Worm (Caenorhabditis elegans) whole organism, L2 larva: Measurements from ENCODE around the gene parn-2.

ENCODE experiments used
- C34F6.9 ChIP-seq: fragments of 150-350 bp; optimal IDR thresholded peaks from 2 replicates; lab custom pipeline; 2014; ENCODE audit warnings: missing biosample characterization, missing genetic modification characterization
- F13H6.1 ChIP-seq: sonication (generic microtip); optimal IDR thresholded peaks from 2 replicates; lab custom pipeline; 2016; ENCODE audit warnings: missing genetic modification characterization, missing compliant biosample characterization
- R02D3.7 ChIP-seq: fragments of 150-350 bp; optimal IDR thresholded peaks from 2 replicates; lab custom pipeline; 2014; ENCODE audit warnings: missing biosample characterization, missing genetic modification characterization
- Y55F3AM.14 ChIP-seq: fragments of 200-800 bp; sonication (Bioruptor generic); optimal IDR thresholded peaks from 2 replicates; lab custom pipeline; 2018; ENCODE audit warnings: mild to moderate bottlenecking, missing genetic modification characterization, missing compliant biosample characterization
- ZK546.5 ChIP-seq: sonication (generic microtip); optimal IDR thresholded peaks from 2 replicates; lab custom pipeline; 2017; ENCODE audit warnings: missing biosample characterization, missing genetic modification characterization
- alr-1 ChIP-seq: fragments of 150-350 bp; optimal IDR thresholded peaks from 2 replicates; lab custom pipeline; 2014; ENCODE audit warnings: missing biosample characterization, missing genetic modification characterization
- aly-2 ChIP-seq: fragments of 150-350 bp; optimal IDR thresholded peaks from 2 replicates; lab custom pipeline; 2014; ENCODE audit warnings: missing biosample characterization, missing genetic modification characterization
- ama-1 ChIP-seq: fragments of 150-350 bp; optimal IDR thresholded peaks from 2 replicates; lab custom pipeline; 2018; ENCODE audit warnings: inconsistent platforms
- blmp-1 ChIP-seq: sonication (generic microtip); optimal IDR thresholded peaks from 2 replicates; lab custom pipeline; 2017; ENCODE audit warnings: missing genetic modification characterization, mild to moderate bottlenecking, missing compliant biosample characterization, antibody characterized with exemption, moderate library complexity; ENCODE audit not compliant: insufficient read depth
- ceh-16 ChIP-seq: fragments of 150-350 bp; optimal IDR thresholded peaks from 2 replicates; lab custom pipeline; 2014; ENCODE audit warnings: missing biosample characterization, missing genetic modification characterization
- ceh-82 ChIP-seq: fragments of 150-350 bp; optimal IDR thresholded peaks from 2 replicates; lab custom pipeline; 2014; ENCODE audit warnings: missing biosample characterization, missing genetic modification characterization
- crh-2 ChIP-seq: sonication (generic microtip); optimal IDR thresholded peaks from 2 replicates; lab custom pipeline; 2017; ENCODE audit warnings: missing biosample characterization, missing genetic modification characterization
- dmd-4 ChIP-seq: sonication (generic microtip); optimal IDR thresholded peaks from 2 replicates; lab custom pipeline; 2017; ENCODE audit warnings: missing biosample characterization, missing genetic modification characterization
- egl-27 ChIP-seq: sonication (generic microtip); optimal IDR thresholded peaks from 3 replicates; lab custom pipeline; 2017; ENCODE audit warnings: missing biosample characterization, missing genetic modification reagents, missing genetic modification characterization
- elt-1 ChIP-seq: fragments of 150-350 bp; optimal IDR thresholded peaks from 2 replicates; lab custom pipeline; 2014; ENCODE audit warnings: missing biosample characterization, missing genetic modification characterization
- elt-3 ChIP-seq: sonication (generic microtip); optimal IDR thresholded peaks from 2 replicates; lab custom pipeline; 2017; ENCODE audit warnings: missing biosample characterization, missing genetic modification characterization
- fos-1 ChIP-seq: fragments of 150-350 bp; optimal IDR thresholded peaks from 2 replicates; lab custom pipeline; 2014; ENCODE audit warnings: missing biosample characterization, missing genetic modification characterization
- gmeb-1 ChIP-seq: fragments of 150-350 bp; optimal IDR thresholded peaks from 2 replicates; lab custom pipeline; 2014; ENCODE audit warnings: missing biosample characterization, missing genetic modification characterization
- lin-11 ChIP-seq: fragments of 150-350 bp; sonication (generic microtip); optimal IDR thresholded peaks from 2 replicates; lab custom pipeline; 2014; ENCODE audit warnings: missing biosample characterization, missing genetic modification characterization, inconsistent platforms, mixed read lengths
- lin-13 ChIP-seq: fragments of 150-350 bp; optimal IDR thresholded peaks from 2 replicates; lab custom pipeline; 2014; ENCODE audit warnings: missing biosample characterization, missing genetic modification reagents, missing genetic modification characterization
- lin-39 ChIP-seq: fragments of 150-350 bp; optimal IDR thresholded peaks from 2 replicates; lab custom pipeline; 2014; ENCODE audit warnings: missing biosample characterization, missing genetic modification reagents, missing genetic modification characterization
- lsy-2 ChIP-seq, 2 experiments: fragments of 150-350 bp in 1 of 2; sonication (generic microtip) in 1 of 2; optimal IDR thresholded peaks; 2 replicates each; lab custom pipeline; 2014 to 2017; ENCODE audit warnings: missing biosample characterization in 2 of 2, missing genetic modification characterization in 2 of 2
- mab-5 ChIP-seq: fragments of 150-350 bp; optimal IDR thresholded peaks from 2 replicates; lab custom pipeline; 2014; ENCODE audit warnings: missing biosample characterization, missing genetic modification characterization
- mbf-1 ChIP-seq: sonication (generic microtip); optimal IDR thresholded peaks from 2 replicates; lab custom pipeline; 2017; ENCODE audit warnings: missing biosample characterization, missing genetic modification characterization
- mdl-1 ChIP-seq, 2 experiments: fragments of 150-350 bp in 1 of 2; sonication (generic microtip) in 1 of 2; optimal IDR thresholded peaks; 2 replicates each; lab custom pipeline; 2017; ENCODE audit warnings: missing biosample characterization in 2 of 2, missing genetic modification characterization in 2 of 2
- nhr-10 ChIP-seq: sonication (generic microtip); optimal IDR thresholded peaks from 2 replicates; lab custom pipeline; 2017; ENCODE audit warnings: missing biosample characterization, missing genetic modification characterization
- nhr-11 ChIP-seq: fragments of 150-350 bp; optimal IDR thresholded peaks from 2 replicates; lab custom pipeline; 2014; ENCODE audit warnings: missing biosample characterization, missing genetic modification characterization
- nhr-12 ChIP-seq: fragments of 150-350 bp; optimal IDR thresholded peaks from 2 replicates; lab custom pipeline; 2014; ENCODE audit warnings: missing biosample characterization, missing genetic modification characterization
- nhr-129 ChIP-seq: fragments of 150-350 bp; optimal IDR thresholded peaks from 2 replicates; lab custom pipeline; 2014; ENCODE audit warnings: missing biosample characterization, missing genetic modification characterization
- nhr-21 ChIP-seq: fragments of 150-350 bp; optimal IDR thresholded peaks from 2 replicates; lab custom pipeline; 2014; ENCODE audit warnings: missing biosample characterization, missing genetic modification characterization
- nhr-23 ChIP-seq: fragments of 150-350 bp; optimal IDR thresholded peaks from 2 replicates; lab custom pipeline; 2014; ENCODE audit warnings: missing biosample characterization, missing genetic modification reagents, missing genetic modification characterization
- nhr-237 ChIP-seq: fragments of 150-350 bp; optimal IDR thresholded peaks from 2 replicates; lab custom pipeline; 2014; ENCODE audit warnings: missing biosample characterization, missing genetic modification characterization
- nhr-25 ChIP-seq: fragments of 150-350 bp; sonication (generic microtip); optimal IDR thresholded peaks from 3 replicates; lab custom pipeline; 2014; ENCODE audit warnings: missing biosample characterization, missing genetic modification characterization
- nhr-6 ChIP-seq: fragments of 150-350 bp; optimal IDR thresholded peaks from 2 replicates; lab custom pipeline; 2014; ENCODE audit warnings: missing biosample characterization, missing genetic modification characterization
- nhr-77 ChIP-seq: fragments of 150-350 bp; optimal IDR thresholded peaks from 2 replicates; lab custom pipeline; 2014; ENCODE audit warnings: missing biosample characterization, missing genetic modification characterization
- peb-1 ChIP-seq: fragments of 150-350 bp; optimal IDR thresholded peaks from 2 replicates; lab custom pipeline; 2014; ENCODE audit warnings: missing biosample characterization, missing genetic modification characterization
- sem-4 ChIP-seq: fragments of 150-350 bp; optimal IDR thresholded peaks from 2 replicates; lab custom pipeline; 2014; ENCODE audit warnings: missing biosample characterization, missing genetic modification reagents, missing genetic modification characterization
- skn-1 ChIP-seq: sonication (generic microtip); optimal IDR thresholded peaks from 2 replicates; lab custom pipeline; 2017; ENCODE audit warnings: missing biosample characterization, missing genetic modification characterization
- sma-3 ChIP-seq: sonication (generic microtip); optimal IDR thresholded peaks from 2 replicates; lab custom pipeline; 2016; ENCODE audit warnings: missing genetic modification reagents, missing genetic modification characterization, missing compliant biosample characterization
- sma-9 ChIP-seq, 2 experiments: fragments of 150-350 bp in 1 of 2; sonication (generic microtip) in 1 of 2; optimal IDR thresholded peaks; 2 replicates each; lab custom pipeline; 2014 to 2016; ENCODE audit warnings: missing genetic modification characterization in 2 of 2, mild to moderate bottlenecking in 1 of 2, missing biosample characterization in 1 of 2, missing compliant biosample characterization in 1 of 2, missing genetic modification reagents in 1 of 2, moderate library complexity in 1 of 2
- snpc-4 ChIP-seq: fragments of 150-350 bp; optimal IDR thresholded peaks from 2 replicates; lab custom pipeline; 2014; ENCODE audit warnings: missing biosample characterization, missing genetic modification characterization
- unc-39 ChIP-seq: fragments of 150-350 bp; optimal IDR thresholded peaks from 2 replicates; lab custom pipeline; 2014; ENCODE audit warnings: missing biosample characterization, missing genetic modification characterization
- unc-55 ChIP-seq: fragments of 150-350 bp; sonication (generic microtip); optimal IDR thresholded peaks from 3 replicates; lab custom pipeline; 2014; ENCODE audit warnings: missing biosample characterization, missing genetic modification reagents, missing genetic modification characterization
- unc-62 ChIP-seq: fragments of 150-350 bp; optimal IDR thresholded peaks from 2 replicates; lab custom pipeline; 2014; ENCODE audit warnings: missing biosample characterization, missing genetic modification reagents, missing genetic modification characterization
- zag-1 ChIP-seq: fragments of 150-350 bp; optimal IDR thresholded peaks from 2 replicates; lab custom pipeline; 2014; ENCODE audit warnings: missing biosample characterization, missing genetic modification characterization
- ztf-1 ChIP-seq: fragments of 200-800 bp; sonication (Bioruptor generic); conservative IDR thresholded peaks from 2 replicates; pipeline ENCODE4 v1.3.6; 2022; ENCODE audit warnings: missing genetic modification characterization, missing compliant biosample characterization
- ztf-11 ChIP-seq: sonication (generic microtip); optimal IDR thresholded peaks from 2 replicates; lab custom pipeline; 2017; ENCODE audit warnings: missing biosample characterization, missing genetic modification characterization
- ztf-4 ChIP-seq: fragments of 150-350 bp; optimal IDR thresholded peaks from 2 replicates; lab custom pipeline; 2014; ENCODE audit warnings: missing biosample characterization, missing genetic modification characterization

Gene parn-2

DNA sequence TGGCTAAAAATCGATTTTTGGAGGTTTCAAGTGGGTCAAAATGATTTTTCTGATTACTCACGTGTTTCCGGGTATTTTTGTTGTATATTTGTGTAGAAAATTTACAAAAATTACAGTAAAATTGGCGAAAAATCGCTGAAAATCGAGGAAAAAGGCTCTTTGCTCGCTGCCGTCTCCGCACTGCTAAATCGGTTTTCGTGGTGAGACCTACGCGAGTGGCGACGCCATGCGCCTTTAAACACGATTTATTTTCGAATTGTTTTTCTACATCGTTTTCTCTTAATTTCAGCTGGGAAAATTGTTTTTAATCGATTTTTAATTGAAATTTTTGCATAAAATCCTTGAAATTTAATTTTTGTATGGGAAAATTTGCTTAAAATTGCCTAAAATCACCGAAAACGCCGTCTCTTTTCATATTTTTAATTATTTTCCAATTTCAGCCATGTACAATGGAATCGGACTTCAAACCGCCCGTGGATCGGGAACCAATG, 31.5 kb downstream of the parn-2 start, which contains the start of the genes pqn-87 and rsr-2:
Gene pqn-87, minus strand, starts transcription at position 171 of the 491 bp plus-strand sequence.
Gene rsr-2, plus strand, starts transcription at position 441 of the 491 bp plus-strand sequence.
- no peak for TF ChIP-seq ama-1 (lab: Kevin White, UChicago)
- TF ChIP-seq snpc-4 (tag; lab: Kevin White, UChicago): no peak
- peak; percentile 65 for TF ChIP-seq unc-55
- TF ChIP-seq zag-1 (tag; lab: Kevin White, UChicago): no peak
- no peak for TF ChIP-seq sem-4 (tag; lab: Kevin White, UChicago)
- no peak for TF ChIP-seq skn-1 (tag; lab: Kevin White, UChicago)
- TF ChIP-seq lsy-2 (tag; optimal IDR thresholded peaks at IDR 0.05; lab: Kevin White, UChicago): peak in 1 of 2 experiments; percentile 55
- TF ChIP-seq nhr-21 (tag; lab: Kevin White, UChicago): no peak
- TF ChIP-seq C34F6.9: peak; percentile 44
- TF ChIP-seq nhr-129 (tag; lab: Kevin White, UChicago): peak; percentile 23
- TF ChIP-seq fos-1 (tag; lab: Kevin White, UChicago): peak; percentile 18

DNA sequence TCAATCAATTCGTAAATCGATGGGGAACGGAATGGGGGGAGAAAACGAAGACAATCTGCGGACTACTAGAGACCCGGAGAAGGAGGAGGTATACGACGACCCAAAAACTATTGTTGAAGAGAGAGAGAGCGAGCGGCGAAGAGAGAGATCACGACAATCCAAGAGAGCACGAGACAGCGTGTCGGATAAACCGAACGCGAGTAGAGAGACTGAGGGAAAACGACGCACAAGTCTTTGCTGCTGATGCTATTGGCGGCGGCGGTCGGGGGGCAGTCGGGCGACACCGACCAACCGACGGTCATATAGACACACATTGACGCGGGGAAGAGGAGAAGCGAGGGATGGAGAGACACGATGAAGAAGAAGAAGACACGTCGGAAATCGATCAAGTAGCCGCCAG, 33.9 kb downstream of the parn-2 start:
- TF ChIP-seq sem-4 (tag; lab: Kevin White, UChicago): peak; percentile 47
- peak; percentile 42 for TF ChIP-seq sma-9 (GFP tag; optimal IDR thresholded peaks at IDR 0.05; lab: Kevin White, UChicago)
- TF ChIP-seq sma-9 (tag; optimal IDR thresholded peaks at IDR 0.05; lab: Kevin White, UChicago): no peak
- peak; percentile 79 for TF ChIP-seq lin-13 (GFP tag; lab: Kevin White, UChicago)
- TF ChIP-seq nhr-12 (tag; lab: Kevin White, UChicago): no peak
- no peak for TF ChIP-seq nhr-11 (tag; lab: Kevin White, UChicago)
- no peak for TF ChIP-seq elt-3
- TF ChIP-seq F13H6.1 (tag; lab: Kevin White, UChicago): peak; percentile 91
- TF ChIP-seq egl-27 (tag; lab: Kevin White, UChicago): peak; percentile 37
- TF ChIP-seq ceh-82 (tag; lab: Kevin White, UChicago): peak; percentile 31
- TF ChIP-seq ztf-4 (tag; lab: Kevin White, UChicago): peak; percentile 5
- TF ChIP-seq aly-2 (tag; lab: Kevin White, UChicago): no peak
- peak; percentile 54 for TF ChIP-seq gmeb-1 (tag; lab: Kevin White, UChicago)
- TF ChIP-seq mab-5: peak; percentile 68
- TF ChIP-seq mdl-1 (tag; optimal IDR thresholded peaks at IDR 0.05; lab: Kevin White, UChicago): peak; percentile 53 to 57
- TF ChIP-seq nhr-21 (tag; lab: Kevin White, UChicago): peak; percentile 57
- no peak for TF ChIP-seq elt-1 (tag; lab: Kevin White, UChicago)
- TF ChIP-seq ztf-1 (GFP tag; lab: Robert Waterston, UW): no peak
- TF ChIP-seq R02D3.7: no peak
- no peak for TF ChIP-seq unc-62
- TF ChIP-seq nhr-77: no peak
- TF ChIP-seq lsy-2 (tag; optimal IDR thresholded peaks at IDR 0.05; lab: Kevin White, UChicago): peak; percentile 40 to 73
- TF ChIP-seq ama-1 (lab: Kevin White, UChicago): no peak
- no peak for TF ChIP-seq mbf-1 (tag; lab: Kevin White, UChicago)
- no peak for TF ChIP-seq nhr-23 (tag; lab: Kevin White, UChicago)
- no peak for TF ChIP-seq unc-39 (tag; lab: Kevin White, UChicago)
- TF ChIP-seq ztf-11 (tag; lab: Kevin White, UChicago): no peak
- TF ChIP-seq unc-55: peak; percentile 72
- TF ChIP-seq sma-3: peak; percentile 77
- no peak for TF ChIP-seq dmd-4 (tag; lab: Kevin White, UChicago)
- TF ChIP-seq C34F6.9: peak; percentile 86
- TF ChIP-seq nhr-129 (tag; lab: Kevin White, UChicago): peak; percentile 93
- TF ChIP-seq nhr-10 (tag; lab: Kevin White, UChicago): no peak
- no peak for TF ChIP-seq skn-1 (tag; lab: Kevin White, UChicago)
- TF ChIP-seq ceh-16: no peak
- TF ChIP-seq nhr-25: peak; percentile 62
- peak; percentile 34 for TF ChIP-seq Y55F3AM.14 (GFP tag; lab: Kevin White, UChicago)
- peak; percentile 57 for TF ChIP-seq zag-1 (tag; lab: Kevin White, UChicago)
- no peak for TF ChIP-seq lin-39 (tag; lab: Kevin White, UChicago)
- TF ChIP-seq lin-11 (tag; lab: Kevin White, UChicago): peak; percentile 66
- TF ChIP-seq alr-1: no peak
- TF ChIP-seq blmp-1 (tag; lab: Kevin White, UChicago): peak; percentile 62
- no peak for TF ChIP-seq peb-1
- TF ChIP-seq snpc-4 (tag; lab: Kevin White, UChicago): peak; percentile 92
- TF ChIP-seq nhr-237 (tag; lab: Kevin White, UChicago): no peak
- TF ChIP-seq fos-1 (tag; lab: Kevin White, UChicago): peak; percentile 79
- TF ChIP-seq nhr-6 (tag; lab: Kevin White, UChicago): no peak
- TF ChIP-seq ZK546.5: no peak
- TF ChIP-seq crh-2 (tag; lab: Kevin White, UChicago): peak; percentile 83
- TF ChIP-seq, all 48 proteins: peak for 24
